Worm (Caenorhabditis elegans) whole organism, L1 larva: Measurements from ENCODE around the gene T12G3.2.
A peak's percentile ranks its signal among the peaks of the same experiment; 100 is the strongest.

ENCODE experiments used
- C04F5.9 ChIP-seq: sonication (generic microtip); optimal IDR thresholded peaks from 2 replicates; lab custom pipeline; 2016; ENCODE audit warnings: missing genetic modification characterization, missing compliant biosample characterization
- C34B4.2 ChIP-seq: sonication (generic microtip); optimal IDR thresholded peaks from 2 replicates; lab custom pipeline; 2017; ENCODE audit warnings: mild to moderate bottlenecking, missing genetic modification characterization, missing compliant biosample characterization
- aha-1 ChIP-seq: fragments of 150-350 bp; optimal IDR thresholded peaks from 2 replicates; lab custom pipeline; 2014; ENCODE audit warnings: missing biosample characterization, missing genetic modification characterization
- alr-1 ChIP-seq: fragments of 200-800 bp; sonication (Bioruptor generic); optimal IDR thresholded peaks from 2 replicates; lab custom pipeline; 2018; ENCODE audit warnings: borderline replicate concordance, mild to moderate bottlenecking, missing genetic modification characterization, missing compliant biosample characterization
- aly-2 ChIP-seq: fragments of 150-350 bp; optimal IDR thresholded peaks from 2 replicates; lab custom pipeline; 2014; ENCODE audit warnings: missing biosample characterization, missing genetic modification characterization
- ama-1 ChIP-seq: fragments of 150-350 bp; optimal IDR thresholded peaks from 2 replicates; lab custom pipeline; 2014
- blmp-1 ChIP-seq: fragments of 150-350 bp; optimal IDR thresholded peaks from 2 replicates; lab custom pipeline; 2014; ENCODE audit warnings: missing biosample characterization, missing genetic modification characterization
- ceh-63 ChIP-seq: fragments of 200-800 bp; sonication (Bioruptor generic); optimal IDR thresholded peaks from 2 replicates; lab custom pipeline; 2018; ENCODE audit warnings: mild to moderate bottlenecking, missing genetic modification characterization, missing compliant biosample characterization
- ceh-8 ChIP-seq: fragments of 200-800 bp; sonication (Bioruptor generic); optimal IDR thresholded peaks from 2 replicates; lab custom pipeline; 2018; ENCODE audit warnings: mild to moderate bottlenecking, missing genetic modification characterization, moderate library complexity, missing compliant biosample characterization
- ceh-88 ChIP-seq: fragments of 200-800 bp; sonication (Bioruptor generic); IDR thresholded peaks from 2 replicates; pipeline ENCODE4 v1.3.6; 2022; ENCODE audit warnings: missing genetic modification characterization, missing compliant biosample characterization
- dpl-1 ChIP-seq, 3 experiments: fragments of 150-350 bp in 2 of 3; sonication (generic microtip) in 1 of 3; optimal IDR thresholded peaks; 2 replicates each; lab custom pipeline; 2014 to 2017; ENCODE audit warnings: missing biosample characterization in 3 of 3, missing genetic modification characterization in 3 of 3, missing genetic modification reagents in 3 of 3
- dsc-1 ChIP-seq: sonication (generic microtip); optimal IDR thresholded peaks from 2 replicates; lab custom pipeline; 2016; ENCODE audit warnings: mild to moderate bottlenecking, missing genetic modification characterization, missing compliant biosample characterization
- efl-1 ChIP-seq, 4 experiments: fragments of 150-350 bp; optimal IDR thresholded peaks in 3 of 4; peaks in 1 of 4; 1 replicate in 1 of 4; 2 replicates in 3 of 4; lab custom pipeline; 2014; ENCODE audit warnings: missing biosample characterization in 2 of 4, missing genetic modification characterization in 2 of 4, missing genetic modification reagents in 2 of 4
- egl-13 ChIP-seq: sonication (generic microtip); optimal IDR thresholded peaks from 2 replicates; lab custom pipeline; 2016; ENCODE audit warnings: missing genotype, missing genetic modification reagents, missing genetic modification characterization, missing compliant biosample characterization
- elt-3 ChIP-seq, 6 experiments: fragments of 150-350 bp in 1 of 6; sonication (generic microtip); optimal IDR thresholded peaks; 2 replicates each; lab custom pipeline; 2017 to 2018; ENCODE audit warnings: missing biosample characterization in 6 of 6, missing genetic modification characterization in 6 of 6, inconsistent platforms in 1 of 6
- fkh-8 ChIP-seq: sonication (generic microtip); optimal IDR thresholded peaks from 2 replicates; lab custom pipeline; 2016; ENCODE audit warnings: mild to moderate bottlenecking, missing genetic modification characterization, missing compliant biosample characterization
- irx-1 ChIP-seq: sonication (generic microtip); optimal IDR thresholded peaks from 2 replicates; lab custom pipeline; 2016; ENCODE audit warnings: missing genetic modification characterization, missing compliant biosample characterization
- jun-1 ChIP-seq: fragments of 150-350 bp; optimal IDR thresholded peaks from 2 replicates; lab custom pipeline; 2014; ENCODE audit warnings: missing biosample characterization, missing genetic modification reagents, missing genetic modification characterization
- lin-13 ChIP-seq: fragments of 150-350 bp; optimal IDR thresholded peaks from 2 replicates; lab custom pipeline; 2014; ENCODE audit warnings: missing biosample characterization, missing genetic modification reagents, missing genetic modification characterization
- lin-14 ChIP-seq: fragments of 200-800 bp; sonication (Bioruptor generic); optimal IDR thresholded peaks from 2 replicates; lab custom pipeline; 2018; ENCODE audit warnings: mild to moderate bottlenecking, missing genetic modification characterization, moderate library complexity, missing compliant biosample characterization
- lin-15B ChIP-seq: fragments of 150-350 bp; sonication (generic microtip); optimal IDR thresholded peaks from 3 replicates; lab custom pipeline; 2014; ENCODE audit warnings: missing biosample characterization, missing genetic modification characterization
- lin-35 ChIP-seq, 2 experiments: fragments of 150-350 bp; optimal IDR thresholded peaks; 2 replicates each; lab custom pipeline; 2014; ENCODE audit warnings: missing biosample characterization in 2 of 2, missing genetic modification characterization in 2 of 2, missing genetic modification reagents in 2 of 2
- lir-3 ChIP-seq: sonication (generic microtip); optimal IDR thresholded peaks from 2 replicates; lab custom pipeline; 2016; ENCODE audit warnings: mild to moderate bottlenecking, missing genetic modification characterization, moderate library complexity, missing compliant biosample characterization; ENCODE audit not compliant: poor library complexity
- lsy-2 ChIP-seq, 2 experiments: fragments of 150-350 bp; optimal IDR thresholded peaks; 2 replicates each; lab custom pipeline; 2014; ENCODE audit warnings: missing biosample characterization in 2 of 2, missing genetic modification characterization in 2 of 2
- mdl-1 ChIP-seq, 2 experiments: fragments of 150-350 bp; optimal IDR thresholded peaks; 2 replicates each; lab custom pipeline; 2014 to 2017; ENCODE audit warnings: missing biosample characterization in 2 of 2, missing genetic modification characterization in 2 of 2, inconsistent platforms in 1 of 2
- mef-2 ChIP-seq: fragments of 150-350 bp; optimal IDR thresholded peaks from 2 replicates; lab custom pipeline; 2014; ENCODE audit warnings: missing biosample characterization, missing genetic modification characterization
- nhr-12 ChIP-seq: sonication (generic microtip); optimal IDR thresholded peaks from 2 replicates; lab custom pipeline; 2017; ENCODE audit warnings: missing biosample characterization, missing genetic modification characterization
- nhr-19 ChIP-seq: fragments of 200-800 bp; sonication (Bioruptor generic); conservative IDR thresholded peaks from 2 replicates; pipeline ENCODE4 v1.3.6; 2022; ENCODE audit warnings: missing genetic modification characterization, missing compliant biosample characterization
- nhr-20 ChIP-seq: sonication (generic microtip); optimal IDR thresholded peaks from 2 replicates; lab custom pipeline; 2016; ENCODE audit warnings: mild to moderate bottlenecking, missing genetic modification characterization, missing compliant biosample characterization
- nhr-237 ChIP-seq: fragments of 150-350 bp; optimal IDR thresholded peaks from 2 replicates; lab custom pipeline; 2014; ENCODE audit warnings: missing biosample characterization, missing genetic modification characterization
- nhr-47 ChIP-seq: sonication (generic microtip); optimal IDR thresholded peaks from 2 replicates; lab custom pipeline; 2016; ENCODE audit warnings: mild to moderate bottlenecking, missing genetic modification characterization, moderate library complexity, missing compliant biosample characterization
- nhr-71 ChIP-seq: sonication (generic microtip); optimal IDR thresholded peaks from 2 replicates; lab custom pipeline; 2016; ENCODE audit warnings: mild to moderate bottlenecking, missing genetic modification characterization, moderate library complexity, missing compliant biosample characterization
- nhr-76 ChIP-seq: sonication (generic microtip); optimal IDR thresholded peaks from 2 replicates; lab custom pipeline; 2017; ENCODE audit warnings: missing biosample characterization, missing genetic modification characterization
- nhr-77 ChIP-seq: fragments of 150-350 bp; optimal IDR thresholded peaks from 2 replicates; lab custom pipeline; 2014; ENCODE audit warnings: missing biosample characterization, missing genetic modification characterization
- nhr-85 ChIP-seq: sonication (generic microtip); peaks from one replicate; lab custom pipeline; 2016; ENCODE audit warnings: missing genetic modification characterization, inconsistent platforms, missing compliant biosample characterization
- nhr-90 ChIP-seq: sonication (generic microtip); optimal IDR thresholded peaks from 2 replicates; lab custom pipeline; 2016; ENCODE audit warnings: mild to moderate bottlenecking, missing genetic modification characterization, missing compliant biosample characterization; ENCODE audit not compliant: poor library complexity
- pag-3 ChIP-seq: sonication (generic microtip); optimal IDR thresholded peaks from 2 replicates; lab custom pipeline; 2017; ENCODE audit warnings: missing genetic modification characterization, mild to moderate bottlenecking, missing compliant biosample characterization, antibody characterized with exemption, borderline replicate concordance; ENCODE audit not compliant: insufficient read depth
- pax-3 ChIP-seq: fragments of 200-800 bp; sonication (Bioruptor generic); optimal IDR thresholded peaks from 2 replicates; lab custom pipeline; 2018; ENCODE audit warnings: mild to moderate bottlenecking, missing genetic modification characterization, moderate library complexity, missing compliant biosample characterization
- rnt-1 ChIP-seq: sonication (generic microtip); optimal IDR thresholded peaks from 2 replicates; lab custom pipeline; 2016; ENCODE audit warnings: mild to moderate bottlenecking, missing genetic modification characterization, moderate library complexity, missing compliant biosample characterization
- skn-1 ChIP-seq: fragments of 150-350 bp; optimal IDR thresholded peaks from 2 replicates; lab custom pipeline; 2014; ENCODE audit warnings: missing biosample characterization, missing genetic modification characterization
- sup-37 ChIP-seq: fragments of 200-800 bp; sonication (Bioruptor generic); optimal IDR thresholded peaks from 2 replicates; lab custom pipeline; 2018; ENCODE audit warnings: mild to moderate bottlenecking, missing genetic modification characterization, missing compliant biosample characterization
- swsn-7 ChIP-seq: sonication (generic microtip); optimal IDR thresholded peaks from 2 replicates; lab custom pipeline; 2016; ENCODE audit warnings: missing genetic modification characterization, missing compliant biosample characterization
- tbx-2 ChIP-seq: sonication (generic microtip); optimal IDR thresholded peaks from 2 replicates; lab custom pipeline; 2016; ENCODE audit warnings: missing genetic modification characterization, missing compliant biosample characterization
- unc-30 ChIP-seq: sonication (generic microtip); optimal IDR thresholded peaks from 2 replicates; lab custom pipeline; 2017; ENCODE audit warnings: missing biosample characterization, missing genetic modification characterization
- unc-62 ChIP-seq: fragments of 150-350 bp; optimal IDR thresholded peaks from 2 replicates; lab custom pipeline; 2014; ENCODE audit warnings: missing biosample characterization, missing genetic modification reagents, missing genetic modification characterization
- unc-86 ChIP-seq: sonication (generic microtip); optimal IDR thresholded peaks from 2 replicates; lab custom pipeline; 2016; ENCODE audit warnings: missing genetic modification characterization, missing compliant biosample characterization
- xbp-1 ChIP-seq: sonication (generic microtip); optimal IDR thresholded peaks from 2 replicates; lab custom pipeline; 2016; ENCODE audit warnings: missing genetic modification characterization, missing compliant biosample characterization
- zag-1 ChIP-seq: fragments of 150-350 bp; optimal IDR thresholded peaks from 2 replicates; lab custom pipeline; 2014; ENCODE audit warnings: missing biosample characterization, missing genetic modification characterization

T12G3.2 gene

ce11 chrIV:12032383-12032782 lies 14.4 kb downstream of the T12G3.2 start (continued):
- peak; percentile 66 for TF ChIP-seq lin-13
- TF ChIP-seq rnt-1 = peak; percentile 68
- no peak for TF ChIP-seq nhr-76 (tag; lab: Kevin White, UChicago)
- TF ChIP-seq alr-1 (tag; lab: Kevin White, UChicago) = no peak
- TF ChIP-seq C04F5.9 (tag; lab: Kevin White, UChicago) = no peak
- no peak for TF ChIP-seq sup-37 (GFP tag; lab: Kevin White, UChicago)
- TF ChIP-seq ceh-8 = no peak
- TF ChIP-seq ceh-63 = no peak
- TF ChIP-seq jun-1 (tag; lab: Kevin White, UChicago) = peak; percentile 81
- peak; percentile 27 for TF ChIP-seq egl-13 (tag; lab: Kevin White, UChicago)
- peak; percentile 72 for TF ChIP-seq tbx-2 (tag; lab: Kevin White, UChicago)
- peak; percentile 73 for TF ChIP-seq nhr-19 (GFP tag; lab: Robert Waterston, UW)
- TF ChIP-seq pax-3 (tag; lab: Kevin White, UChicago) = peak; percentile 36
- TF ChIP-seq nhr-12 = no peak
- peak; percentile 63 for TF ChIP-seq ama-1 (lab: Kevin White, UChicago)
- TF ChIP-seq C34B4.2 (tag; lab: Kevin White, UChicago) = no peak
- TF ChIP-seq xbp-1 (tag; lab: Kevin White, UChicago) = peak; percentile 75
- TF ChIP-seq nhr-71 = peak; percentile 92
- peak; percentile 29 for TF ChIP-seq lin-15B (tag; lab: Kevin White, UChicago)
- peak; percentile 47 for TF ChIP-seq nhr-237 (tag; lab: Kevin White, UChicago)
- TF ChIP-seq nhr-77 = peak; percentile 63
- peak; percentile 93 for TF ChIP-seq nhr-20 (tag; lab: Kevin White, UChicago)
- peak; percentile 60 to 70 (median 63) for TF ChIP-seq dpl-1 (GFP tag; optimal IDR thresholded peaks at IDR 0.05; lab: Kevin White, UChicago)
- TF ChIP-seq zag-1 (tag; lab: Kevin White, UChicago) = no peak
- TF ChIP-seq ceh-88 (GFP tag; lab: Robert Waterston, UW) = peak; percentile 8; the same call in 1 of the 2 replicates
- TF ChIP-seq blmp-1 (tag; lab: Kevin White, UChicago) = peak; percentile 44
- TF ChIP-seq skn-1 (tag; lab: Kevin White, UChicago) = peak; percentile 80
- peak; percentile 68 for TF ChIP-seq lir-3

DNA sequence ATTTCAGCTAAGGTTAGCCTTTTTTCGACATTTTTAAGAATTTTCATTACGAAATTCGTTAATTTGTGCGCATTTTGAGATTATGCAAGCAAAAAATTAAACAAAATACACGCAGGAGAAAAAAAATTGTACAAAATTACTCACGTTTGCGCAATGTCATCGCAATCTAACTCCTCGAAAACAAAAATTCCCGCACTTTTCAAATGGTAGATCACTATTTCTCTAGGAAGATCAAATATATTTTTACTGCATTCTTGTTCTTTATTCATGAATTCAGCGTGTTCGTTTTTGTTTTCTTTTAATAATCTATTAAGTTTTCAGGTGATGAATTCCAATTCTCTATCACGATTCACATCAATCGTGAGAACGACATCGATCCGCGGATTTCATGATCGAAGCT lies 15.8 kb downstream of the T12G3.2 start, which contains the start of the genes T12G3.6 and mrpl-51:
T12G3.6 (minus strand) TSS at position 269 of the 400 bp plus-strand sequence.
mrpl-51 (plus strand) TSS at position 322 of the 400 bp plus-strand sequence.
- TF ChIP-seq efl-1 (optimal IDR thresholded peaks at IDR 0.05; lab: Kevin White, UChicago) = no peak
- TF ChIP-seq efl-1 (GFP tag; optimal IDR thresholded peaks at IDR 0.05 in 1 of 2; lab: Kevin White, UChicago) = peak in 1 of 2 experiments; percentile 1
- TF ChIP-seq unc-30 (tag; lab: Kevin White, UChicago) = no peak

ce11 chrIV:12029722-12030182 lies 17.0 kb downstream of the T12G3.2 start, which contains the start of gene T12G3.11:
T12G3.11 (minus strand) TSS chrIV:12029772.
- peak; percentile 29 for TF ChIP-seq dsc-1 (tag; lab: Kevin White, UChicago)
- TF ChIP-seq pag-3 (tag; lab: Kevin White, UChicago) = no peak
- no peak for TF ChIP-seq unc-62 (GFP tag; lab: Kevin White, UChicago)
- TF ChIP-seq sup-37 (GFP tag; lab: Kevin White, UChicago) = no peak
- TF ChIP-seq lsy-2 (tag; optimal IDR thresholded peaks at IDR 0.05; lab: Kevin White, UChicago) = peak; percentile 70 to 76
- peak; percentile 10 for TF ChIP-seq lin-15B (tag; lab: Kevin White, UChicago)
- TF ChIP-seq nhr-85 (tag; lab: Kevin White, UChicago) = no peak
- peak in 1 of 2 experiments; percentile 11 for TF ChIP-seq mdl-1 (tag; optimal IDR thresholded peaks at IDR 0.05; lab: Kevin White, UChicago)
- TF ChIP-seq lin-35 (GFP tag; optimal IDR thresholded peaks at IDR 0.05; lab: Kevin White, UChicago) = peak; percentile 49 to 55
- TF ChIP-seq ceh-8 = no peak
- no peak for TF ChIP-seq nhr-90
- TF ChIP-seq aly-2 (tag; lab: Kevin White, UChicago) = no peak
- TF ChIP-seq nhr-76 (tag; lab: Kevin White, UChicago) = no peak
- TF ChIP-seq nhr-47 (tag; lab: Kevin White, UChicago) = peak; percentile 62
- TF ChIP-seq lin-14 (GFP tag; lab: Kevin White, UChicago) = peak; percentile 48
- TF ChIP-seq nhr-77 = no peak
- TF ChIP-seq swsn-7 (tag; lab: Kevin White, UChicago) = peak; percentile 59
- no peak for TF ChIP-seq mef-2 (tag; lab: Kevin White, UChicago)
- TF ChIP-seq fkh-8 (tag; lab: Kevin White, UChicago) = no peak
- no peak for TF ChIP-seq blmp-1 (tag; lab: Kevin White, UChicago)
- TF ChIP-seq aha-1 (tag; lab: Kevin White, UChicago) = no peak
- TF ChIP-seq irx-1 (tag; lab: Kevin White, UChicago) = peak; percentile 24
- peak in 1 of 6 experiments; percentile 19 for TF ChIP-seq elt-3 (tag; optimal IDR thresholded peaks at IDR 0.05; lab: Kevin White, UChicago)
- no peak for TF ChIP-seq jun-1 (tag; lab: Kevin White, UChicago)
- TF ChIP-seq unc-86 (tag; lab: Kevin White, UChicago) = no peak
